Worm (Caenorhabditis elegans) whole organism, early embryonic: ENCODE data around the gene col-141.

Source experiments
- B0310.2 ChIP-seq: sonication (generic microtip); optimal IDR thresholded peaks from 2 replicates; lab custom pipeline; 2016; ENCODE audit warnings: mild to moderate bottlenecking, missing genetic modification characterization, missing compliant biosample characterization
- F13C5.2 ChIP-seq: sonication (generic microtip); optimal IDR thresholded peaks from 2 replicates; lab custom pipeline; 2017; ENCODE audit warnings: mild to moderate bottlenecking, missing genetic modification characterization, inconsistent platforms, missing compliant biosample characterization
- aly-1 ChIP-seq: sonication (generic microtip); optimal IDR thresholded peaks from 2 replicates; lab custom pipeline; 2016; ENCODE audit warnings: missing genetic modification characterization, missing compliant biosample characterization
- ama-1 ChIP-seq: fragments of 150-350 bp; optimal IDR thresholded peaks from 2 replicates; lab custom pipeline; 2014
- ceh-13 ChIP-seq: fragments of 200-800 bp; sonication (Bioruptor generic); optimal IDR thresholded peaks from 2 replicates; lab custom pipeline; 2018; ENCODE audit warnings: mild to moderate bottlenecking, missing genetic modification characterization, missing compliant biosample characterization
- ceh-36 ChIP-seq: sonication (generic microtip); optimal IDR thresholded peaks from 2 replicates; lab custom pipeline; 2016; ENCODE audit warnings: missing genetic modification characterization, inconsistent platforms, missing compliant biosample characterization
- ets-7 ChIP-seq: sonication (generic microtip); optimal IDR thresholded peaks from 2 replicates; lab custom pipeline; 2016; ENCODE audit warnings: missing genotype, missing genetic modification characterization, missing compliant biosample characterization
- flt-1 ChIP-seq: fragments of 200-800 bp; sonication (Bioruptor generic); IDR thresholded peaks from 2 replicates; pipeline ENCODE4 v1.3.6; 2022; ENCODE audit warnings: missing genetic modification characterization, missing compliant biosample characterization
- hmbx-1 ChIP-seq: sonication (generic microtip); optimal IDR thresholded peaks from 2 replicates; lab custom pipeline; 2016; ENCODE audit warnings: mild to moderate bottlenecking, missing genetic modification characterization, missing compliant biosample characterization
- hmg-4 ChIP-seq: fragments of 200-800 bp; sonication (Bioruptor generic); optimal IDR thresholded peaks from 2 replicates; lab custom pipeline; 2018; ENCODE audit warnings: mild to moderate bottlenecking, missing genetic modification characterization, missing compliant biosample characterization
- hnd-1 ChIP-seq: sonication (generic microtip); optimal IDR thresholded peaks from 2 replicates; lab custom pipeline; 2016; ENCODE audit warnings: missing genetic modification characterization, missing compliant biosample characterization
- pes-1 ChIP-seq: fragments of 200-800 bp; sonication (Bioruptor generic); IDR thresholded peaks from 2 replicates; pipeline ENCODE4 v1.3.6; 2022; ENCODE audit warnings: missing genetic modification reagents, missing genetic modification characterization, missing compliant biosample characterization
- scrt-1 ChIP-seq: fragments of 200-800 bp; sonication (Bioruptor generic); IDR thresholded peaks from 2 replicates; pipeline ENCODE4 v1.3.6; 2022; ENCODE audit warnings: missing genetic modification characterization, missing compliant biosample characterization
- sea-1 ChIP-seq: fragments of 200-800 bp; sonication (Bioruptor generic); conservative IDR thresholded peaks from 2 replicates; pipeline ENCODE4 v1.3.6; 2022; ENCODE audit warnings: missing genetic modification characterization, missing compliant biosample characterization
- tbx-11 ChIP-seq: fragments of 200-800 bp; sonication (Bioruptor generic); IDR thresholded peaks from 2 replicates; pipeline ENCODE4 v1.3.6; 2022; ENCODE audit warnings: missing genetic modification characterization, missing compliant biosample characterization
- tbx-37 ChIP-seq: fragments of 200-800 bp; sonication (Bioruptor generic); conservative IDR thresholded peaks from 2 replicates; pipeline ENCODE4 v1.3.6; 2022; ENCODE audit warnings: missing genetic modification reagents, missing genetic modification characterization, missing compliant biosample characterization
- tra-4 ChIP-seq: sonication (generic microtip); optimal IDR thresholded peaks from 2 replicates; lab custom pipeline; 2017; ENCODE audit warnings: missing genetic modification characterization, missing compliant biosample characterization

The col-141 gene

ce11 chrV:6842437-6842836 is 12.9 kb downstream of the col-141 start, which contains the start of gene T15B7.1:
TSS of gene T15B7.1 (plus strand) at chrV:6842737.
- no peak for TF ChIP-seq hnd-1 (tag; lab: Kevin White, UChicago)
- TF ChIP-seq flt-1 = no peak
- no peak for TF ChIP-seq tbx-11 (GFP tag; lab: Robert Waterston, UW)
- no peak for TF ChIP-seq ama-1 (lab: Kevin White, UChicago)
- no peak for TF ChIP-seq tra-4 (tag; lab: Kevin White, UChicago)
- TF ChIP-seq F13C5.2 = no peak
- TF ChIP-seq ceh-13 (GFP tag; lab: Kevin White, UChicago) = no peak
- no peak for TF ChIP-seq tbx-37
- TF ChIP-seq sea-1 = no peak
- TF ChIP-seq aly-1 (tag; lab: Kevin White, UChicago) = no peak
- TF ChIP-seq hmbx-1 (tag; lab: Kevin White, UChicago) = no peak
- TF ChIP-seq pes-1 = no peak
- TF ChIP-seq ets-7 (tag; lab: Kevin White, UChicago) = no peak

- TF ChIP-seq hmg-4 (GFP tag; lab: Kevin White, UChicago) (no peak), sea-1 (no peak), hnd-1 (tag; lab: Kevin White, UChicago) (no peak), B0310.2 (no peak), tbx-11 (GFP tag; lab: Robert Waterston, UW) (no peak), ceh-13 (GFP tag; lab: Kevin White, UChicago) (no peak), hmbx-1 (tag; lab: Kevin White, UChicago) (no peak), ceh-36 (no peak), tbx-37 (no peak), tra-4 (tag; lab: Kevin White, UChicago) (no peak), aly-1 (tag; lab: Kevin White, UChicago) (no peak), ets-7 (tag; lab: Kevin White, UChicago) (no peak), F13C5.2 (no peak)
Observed at ce11 chrV:6846507-6846906, 17.0 kb downstream of the col-141 start, which contains the start of gene lgc-54. TSS of gene lgc-54 (minus strand) at chrV:6846607.

- no peak for TF ChIP-seq F13C5.2
- no peak for TF ChIP-seq B0310.2
- TF ChIP-seq tbx-11 (GFP tag; lab: Robert Waterston, UW) = no peak
- no peak for TF ChIP-seq sea-1
- TF ChIP-seq hmbx-1 (tag; lab: Kevin White, UChicago) = no peak
- TF ChIP-seq tbx-37 = no peak
- no peak for TF ChIP-seq pes-1
- no peak for TF ChIP-seq ceh-36
- no peak for TF ChIP-seq hnd-1 (tag; lab: Kevin White, UChicago)
- no peak for TF ChIP-seq ama-1 (lab: Kevin White, UChicago)
- TF ChIP-seq ets-7 (tag; lab: Kevin White, UChicago) = no peak
- no peak for TF ChIP-seq ceh-13 (GFP tag; lab: Kevin White, UChicago)
- no peak for TF ChIP-seq hmg-4 (GFP tag; lab: Kevin White, UChicago)
- TF ChIP-seq tra-4 (tag; lab: Kevin White, UChicago) = no peak
- TF ChIP-seq scrt-1 (GFP tag; lab: Robert Waterston, UW) = no peak
- TF ChIP-seq flt-1 = no peak
Observed at ce11 chrV:6854711-6855110, 25.2 kb downstream of the col-141 start, which contains the start of gene gpa-10. TSS of gene gpa-10 (minus strand) at chrV:6854811.

ce11 chrV:6870004-6870403 is 40.5 kb downstream of the col-141 start, which contains the start of gene frpr-18:
TSS of gene frpr-18 (plus strand) at chrV:6870304.
- TF ChIP-seq aly-1 (tag; lab: Kevin White, UChicago) (no peak), sea-1 (no peak), tra-4 (tag; lab: Kevin White, UChicago) (no peak), tbx-11 (GFP tag; lab: Robert Waterston, UW) (no peak), ceh-13 (GFP tag; lab: Kevin White, UChicago) (no peak)

ce11 chrV:6874735-6875134 is 45.2 kb downstream of the col-141 start:
- TF ChIP-seq tbx-37 = no peak
- no peak for TF ChIP-seq hmbx-1 (tag; lab: Kevin White, UChicago)

- TF ChIP-seq F13C5.2 (no peak), tbx-37 (no peak), hnd-1 (tag; lab: Kevin White, UChicago) (no peak), ama-1 (lab: Kevin White, UChicago) (no peak), aly-1 (tag; lab: Kevin White, UChicago) (no peak), ets-7 (tag; lab: Kevin White, UChicago) (no peak), pes-1 (no peak), scrt-1 (GFP tag; lab: Robert Waterston, UW) (no peak), sea-1 (no peak)
Observed at ce11 chrV:6875795-6876194, 46.3 kb downstream of the col-141 start.

- TF ChIP-seq ceh-36 (no peak), B0310.2 (no peak), hnd-1 (tag; lab: Kevin White, UChicago) (no peak), hmg-4 (GFP tag; lab: Kevin White, UChicago) (peak; percentile 18), ets-7 (tag; lab: Kevin White, UChicago) (no peak)
Observed at ce11 chrV:6876763-6877515, 47.4 kb downstream of the col-141 start.

- TF ChIP-seq scrt-1 (GFP tag; lab: Robert Waterston, UW) (no peak), ceh-36 (no peak), hmg-4 (GFP tag; lab: Kevin White, UChicago) (no peak), ets-7 (tag; lab: Kevin White, UChicago) (no peak), aly-1 (tag; lab: Kevin White, UChicago) (no peak), sea-1 (no peak), tbx-11 (GFP tag; lab: Robert Waterston, UW) (no peak), tbx-37 (no peak), ama-1 (lab: Kevin White, UChicago) (no peak), pes-1 (no peak), F13C5.2 (no peak), hnd-1 (tag; lab: Kevin White, UChicago) (no peak), flt-1 (no peak), tra-4 (tag; lab: Kevin White, UChicago) (no peak), hmbx-1 (tag; lab: Kevin White, UChicago) (no peak)
Observed at ce11 chrV:6878559-6878958, 49.1 kb downstream of the col-141 start.
